Worm (Caenorhabditis elegans) whole organism, L3 larva: ENCODE data around the gene F14D7.18.

ENCODE experiments used
- R02D3.7 ChIP-seq: fragments of 150-350 bp; optimal IDR thresholded peaks from 2 replicates; lab custom pipeline; 2014; ENCODE audit warnings: missing biosample characterization, missing genetic modification characterization
- ZK546.5 ChIP-seq: sonication (generic microtip); optimal IDR thresholded peaks from 2 replicates; lab custom pipeline; 2017; ENCODE audit warnings: missing biosample characterization, missing genetic modification characterization
- aly-2 ChIP-seq: fragments of 150-350 bp; optimal IDR thresholded peaks from 2 replicates; lab custom pipeline; 2014; ENCODE audit warnings: missing biosample characterization, missing genetic modification characterization
- ama-1 ChIP-seq: fragments of 150-350 bp; optimal IDR thresholded peaks from 2 replicates; lab custom pipeline; 2018
- ceh-28 ChIP-seq: fragments of 150-350 bp; optimal IDR thresholded peaks from 2 replicates; lab custom pipeline; 2014; ENCODE audit warnings: missing biosample characterization, missing genetic modification reagents, missing genetic modification characterization
- ceh-82 ChIP-seq: fragments of 150-350 bp; optimal IDR thresholded peaks from 2 replicates; lab custom pipeline; 2014; ENCODE audit warnings: missing biosample characterization, missing genetic modification characterization
- daf-12 ChIP-seq: fragments of 150-350 bp; optimal IDR thresholded peaks from 2 replicates; lab custom pipeline; 2014; ENCODE audit warnings: missing biosample characterization, missing genetic modification reagents, missing genetic modification characterization
- egl-5 ChIP-seq: fragments of 150-350 bp; optimal IDR thresholded peaks from 2 replicates; lab custom pipeline; 2017; ENCODE audit warnings: missing biosample characterization, missing genetic modification reagents, missing genetic modification characterization, inconsistent platforms
- elt-2 ChIP-seq: sonication (generic microtip); optimal IDR thresholded peaks from 2 replicates; lab custom pipeline; 2016; ENCODE audit warnings: missing genetic modification reagents, mild to moderate bottlenecking, missing genetic modification characterization, missing compliant biosample characterization
- elt-3 ChIP-seq, 3 experiments: fragments of 150-350 bp in 1 of 3; sonication (generic microtip) in 2 of 3; optimal IDR thresholded peaks; 2 replicates in 2 of 3; 4 replicates in 1 of 3; lab custom pipeline; 2014 to 2017; ENCODE audit warnings: missing biosample characterization in 3 of 3, missing genetic modification characterization in 3 of 3
- eor-1 ChIP-seq, 2 experiments: fragments of 150-350 bp; optimal IDR thresholded peaks; 2 replicates each; lab custom pipeline; 2014 to 2018; ENCODE audit warnings: missing biosample characterization in 2 of 2, missing genetic modification characterization in 2 of 2
- fkh-10 ChIP-seq: sonication (generic microtip); optimal IDR thresholded peaks from 2 replicates; lab custom pipeline; 2017; ENCODE audit warnings: missing biosample characterization, missing genetic modification reagents, missing genetic modification characterization
- fkh-2 ChIP-seq: fragments of 150-350 bp; optimal IDR thresholded peaks from 2 replicates; lab custom pipeline; 2014; ENCODE audit warnings: missing biosample characterization, missing genetic modification reagents, missing genetic modification characterization
- fos-1 ChIP-seq: fragments of 150-350 bp; optimal IDR thresholded peaks from 2 replicates; lab custom pipeline; 2014; ENCODE audit warnings: missing biosample characterization, missing genetic modification characterization
- hmg-11 ChIP-seq: sonication (generic microtip); optimal IDR thresholded peaks from 2 replicates; lab custom pipeline; 2016; ENCODE audit warnings: missing genetic modification characterization, missing compliant biosample characterization
- jun-1 ChIP-seq: fragments of 150-350 bp; optimal IDR thresholded peaks from 2 replicates; lab custom pipeline; 2014; ENCODE audit warnings: missing biosample characterization, missing genetic modification reagents, missing genetic modification characterization
- lin-15B ChIP-seq: fragments of 150-350 bp; optimal IDR thresholded peaks from 2 replicates; lab custom pipeline; 2014; ENCODE audit warnings: missing biosample characterization, missing genetic modification characterization
- lin-39 ChIP-seq: fragments of 150-350 bp; optimal IDR thresholded peaks from 2 replicates; lab custom pipeline; 2018; ENCODE audit warnings: missing biosample characterization, missing genetic modification reagents, missing genetic modification characterization
- mdl-1 ChIP-seq: fragments of 150-350 bp; optimal IDR thresholded peaks from 2 replicates; lab custom pipeline; 2014; ENCODE audit warnings: missing biosample characterization, missing genetic modification characterization
- mml-1 ChIP-seq: fragments of 150-350 bp; sonication (generic microtip); optimal IDR thresholded peaks from 3 replicates; lab custom pipeline; 2014; ENCODE audit warnings: missing biosample characterization, missing genetic modification characterization
- nhr-23 ChIP-seq: fragments of 150-350 bp; optimal IDR thresholded peaks from 2 replicates; lab custom pipeline; 2014; ENCODE audit warnings: missing biosample characterization, missing genetic modification reagents, missing genetic modification characterization
- nhr-237 ChIP-seq: fragments of 150-350 bp; optimal IDR thresholded peaks from 2 replicates; lab custom pipeline; 2014; ENCODE audit warnings: missing biosample characterization, missing genetic modification characterization
- nhr-25 ChIP-seq: sonication (generic microtip); optimal IDR thresholded peaks from 2 replicates; lab custom pipeline; 2017; ENCODE audit warnings: missing biosample characterization, missing genetic modification characterization
- nhr-28 ChIP-seq: fragments of 150-350 bp; optimal IDR thresholded peaks from 2 replicates; lab custom pipeline; 2014; ENCODE audit warnings: missing biosample characterization, missing genetic modification characterization
- nhr-43 ChIP-seq: sonication (generic microtip); optimal IDR thresholded peaks from 2 replicates; lab custom pipeline; 2016; ENCODE audit warnings: mild to moderate bottlenecking, missing genetic modification characterization, missing compliant biosample characterization; ENCODE audit not compliant: poor library complexity, severe bottlenecking
- nhr-67 ChIP-seq: fragments of 150-350 bp; optimal IDR thresholded peaks from 2 replicates; lab custom pipeline; 2014; ENCODE audit warnings: missing biosample characterization, missing genetic modification characterization
- pha-4 ChIP-seq: fragments of 150-350 bp; optimal IDR thresholded peaks from 2 replicates; lab custom pipeline; 2014; ENCODE audit warnings: missing biosample characterization, missing genetic modification reagents, missing genetic modification characterization
- pqm-1 ChIP-seq: fragments of 150-350 bp; optimal IDR thresholded peaks from 2 replicates; lab custom pipeline; 2017; ENCODE audit warnings: missing biosample characterization, missing genetic modification characterization, inconsistent platforms
- sea-2 ChIP-seq: fragments of 150-350 bp; sonication (generic microtip); optimal IDR thresholded peaks from 4 replicates; lab custom pipeline; 2014; ENCODE audit warnings: missing biosample characterization, missing genetic modification reagents, missing genetic modification characterization
- skn-1 ChIP-seq: fragments of 150-350 bp; optimal IDR thresholded peaks from 2 replicates; lab custom pipeline; 2014; ENCODE audit warnings: missing biosample characterization, missing genetic modification characterization
- snpc-4 ChIP-seq: fragments of 150-350 bp; optimal IDR thresholded peaks from 2 replicates; lab custom pipeline; 2014; ENCODE audit warnings: missing biosample characterization, missing genetic modification characterization
- tbx-2 ChIP-seq: sonication (generic microtip); optimal IDR thresholded peaks from 2 replicates; lab custom pipeline; 2016; ENCODE audit warnings: mild to moderate bottlenecking, missing genetic modification characterization, missing compliant biosample characterization
- unc-39 ChIP-seq: sonication (generic microtip); optimal IDR thresholded peaks from 4 replicates; lab custom pipeline; 2017; ENCODE audit warnings: missing biosample characterization, missing genetic modification characterization
- unc-62 ChIP-seq: fragments of 150-350 bp; sonication (generic microtip); optimal IDR thresholded peaks from 4 replicates; lab custom pipeline; 2014; ENCODE audit warnings: missing biosample characterization, missing genetic modification reagents, missing genetic modification characterization
- zag-1 ChIP-seq: fragments of 150-350 bp; optimal IDR thresholded peaks from 2 replicates; lab custom pipeline; 2014; ENCODE audit warnings: missing biosample characterization, missing genetic modification characterization
- ztf-11 ChIP-seq: fragments of 150-350 bp; optimal IDR thresholded peaks from 2 replicates; lab custom pipeline; 2014; ENCODE audit warnings: missing biosample characterization, missing genetic modification characterization
- ztf-4 ChIP-seq: fragments of 150-350 bp; optimal IDR thresholded peaks from 2 replicates; lab custom pipeline; 2014; ENCODE audit warnings: missing biosample characterization, missing genetic modification characterization

The F14D7.18 gene

DNA sequence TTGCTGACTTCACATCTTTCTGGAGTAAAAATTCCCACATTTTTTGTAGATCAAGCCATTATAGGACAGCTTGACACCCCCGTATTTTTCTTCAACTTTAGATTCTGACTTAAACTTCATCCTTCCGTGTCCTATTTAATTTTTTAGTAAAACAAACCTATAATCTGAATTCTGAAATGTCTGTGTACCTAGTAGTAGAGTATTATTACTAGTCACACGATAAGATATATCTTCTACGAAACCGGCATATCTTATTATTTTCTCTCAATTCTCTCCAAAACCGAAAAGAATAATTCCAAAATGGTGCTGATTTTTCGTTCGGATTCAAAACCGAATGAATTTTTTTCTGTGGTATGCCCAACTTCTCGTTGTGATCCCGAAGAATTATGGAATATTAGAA lies 3.9 kb upstream of the F14D7.18 start, which contains the start of gene F14D7.9:
TSS of gene F14D7.9 (plus strand) at position 301 of the 400 bp plus-strand sequence.
- no peak for TF ChIP-seq sea-2 (GFP tag; lab: Kevin White, UChicago)
- TF ChIP-seq R02D3.7: no peak

DNA sequence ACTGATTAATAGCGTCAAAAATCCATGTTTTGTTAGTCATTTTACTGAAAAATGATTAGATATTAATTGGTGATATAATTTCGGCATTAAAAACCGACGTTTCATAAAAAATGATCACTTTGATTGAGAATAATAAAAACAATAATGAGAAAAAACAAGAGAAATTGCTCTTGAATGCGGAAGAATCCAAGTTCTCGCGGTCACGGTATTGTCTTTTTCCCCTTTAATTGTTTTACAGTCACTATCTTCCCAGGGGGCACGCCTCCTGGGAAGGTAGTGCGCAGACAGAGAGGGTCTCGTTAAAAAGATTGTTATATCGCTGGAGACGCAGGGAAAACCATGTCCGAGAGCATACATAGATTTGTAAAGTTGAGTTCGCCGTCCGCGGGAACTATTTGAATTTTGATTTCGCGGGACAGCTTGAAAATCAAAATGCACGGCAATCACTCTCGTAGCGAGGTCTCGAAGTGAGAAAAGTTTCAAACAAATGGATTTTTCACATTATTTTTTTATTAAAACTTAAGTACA lies 3.2 kb upstream of the F14D7.18 start, which contains the start of gene F14D7.2:
TSS of gene F14D7.2 (minus strand) at position 51 of the 528 bp plus-strand sequence.
- TF ChIP-seq unc-62 (GFP tag; lab: Kevin White, UChicago): no peak
- TF ChIP-seq elt-3 (tag; optimal IDR thresholded peaks at IDR 0.05; lab: Kevin White, UChicago): no peak
- TF ChIP-seq nhr-25 (tag; lab: Kevin White, UChicago): no peak
- TF ChIP-seq nhr-28 (tag; lab: Kevin White, UChicago): no peak
- TF ChIP-seq nhr-237: no peak
- no peak for TF ChIP-seq snpc-4 (tag; lab: Kevin White, UChicago)
- TF ChIP-seq ZK546.5: no peak
- TF ChIP-seq ceh-28: no peak
- no peak for TF ChIP-seq aly-2
- no peak for TF ChIP-seq lin-15B (tag; lab: Kevin White, UChicago)
- no peak for TF ChIP-seq mml-1 (tag; lab: Kevin White, UChicago)
- no peak for TF ChIP-seq egl-5 (tag; lab: Kevin White, UChicago)
- TF ChIP-seq fos-1 (tag; lab: Kevin White, UChicago): no peak

DNA sequence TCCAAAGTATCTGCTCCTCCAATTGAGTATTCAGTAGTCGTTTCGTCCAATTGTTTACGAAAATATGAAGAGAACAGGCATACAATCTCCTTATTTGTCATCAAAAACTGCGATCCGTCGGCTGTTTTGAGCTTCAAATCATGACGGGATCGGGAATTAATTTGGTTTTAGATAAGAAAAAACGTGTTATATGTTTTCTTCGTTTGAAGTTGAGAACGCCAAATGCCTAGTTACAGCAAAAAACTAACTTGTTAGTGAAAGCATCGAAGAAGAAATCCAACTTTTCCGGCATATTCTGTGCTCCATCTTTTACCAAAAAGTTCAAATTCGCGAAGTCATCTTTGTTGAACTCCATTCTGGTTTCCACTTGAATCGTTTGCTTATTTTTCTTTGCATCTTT lies 1.2 kb downstream of the F14D7.18 start, which contains the start of gene F14D7.1:
TSS of gene F14D7.1 (minus strand) at position 101 of the 400 bp plus-strand sequence.
- TF ChIP-seq fkh-10 (GFP tag; lab: Kevin White, UChicago): no peak
- TF ChIP-seq nhr-25 (tag; lab: Kevin White, UChicago): no peak
- TF ChIP-seq nhr-28 (tag; lab: Kevin White, UChicago): no peak
- TF ChIP-seq daf-12 (tag; lab: Kevin White, UChicago): no peak
- TF ChIP-seq fkh-2: no peak
- no peak for TF ChIP-seq zag-1 (tag; lab: Kevin White, UChicago)
- TF ChIP-seq mml-1 (tag; lab: Kevin White, UChicago): no peak
- no peak for TF ChIP-seq pqm-1 (tag; lab: Kevin White, UChicago)
- no peak for TF ChIP-seq ama-1 (lab: Kevin White, UChicago)
- no peak for TF ChIP-seq ceh-28
- no peak for TF ChIP-seq nhr-43
- TF ChIP-seq ztf-4 (tag; lab: Kevin White, UChicago): no peak
- TF ChIP-seq nhr-23: no peak
- TF ChIP-seq tbx-2: no peak
- TF ChIP-seq eor-1 (tag; optimal IDR thresholded peaks at IDR 0.05; lab: Kevin White, UChicago): no peak

DNA sequence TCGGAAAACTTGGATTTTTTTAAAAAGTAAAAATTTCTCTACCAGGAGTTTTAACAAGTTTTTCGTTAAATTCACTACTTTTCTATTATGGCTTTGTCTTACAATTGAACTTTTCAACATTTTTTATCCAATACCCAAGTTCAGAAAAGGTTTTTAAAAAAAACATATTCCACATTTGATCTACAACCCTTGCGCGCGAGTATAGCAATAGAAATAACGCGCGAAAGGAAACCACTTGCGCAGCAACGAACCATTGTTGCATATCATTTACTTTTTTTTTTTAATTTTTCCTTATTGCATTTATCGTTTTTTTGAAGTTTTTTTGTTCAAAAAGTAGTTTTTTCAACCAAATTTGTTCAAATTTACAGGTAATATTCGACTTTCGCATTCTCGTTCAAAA lies 4.7 kb downstream of the F14D7.18 start, which contains the start of gene F40G12.11:
TSS of gene F40G12.11 (plus strand) at position 369 of the 400 bp plus-strand sequence.
- TF ChIP-seq skn-1 (tag; lab: Kevin White, UChicago): no peak
- TF ChIP-seq unc-39 (tag; lab: Kevin White, UChicago): no peak
- TF ChIP-seq elt-3 (tag; optimal IDR thresholded peaks at IDR 0.05; lab: Kevin White, UChicago): no peak
- no peak for TF ChIP-seq jun-1
- TF ChIP-seq elt-2 (tag; lab: Kevin White, UChicago): no peak
- TF ChIP-seq ZK546.5: no peak
- no peak for TF ChIP-seq mdl-1 (tag; lab: Kevin White, UChicago)
- no peak for TF ChIP-seq lin-39 (tag; lab: Kevin White, UChicago)
- TF ChIP-seq nhr-237: no peak
- TF ChIP-seq nhr-43: no peak
- no peak for TF ChIP-seq hmg-11 (tag; lab: Kevin White, UChicago)
- TF ChIP-seq daf-12 (tag; lab: Kevin White, UChicago): no peak
- no peak for TF ChIP-seq ceh-82
- TF ChIP-seq nhr-23: no peak
- no peak for TF ChIP-seq fkh-10 (GFP tag; lab: Kevin White, UChicago)
- no peak for TF ChIP-seq snpc-4 (tag; lab: Kevin White, UChicago)
- no peak for TF ChIP-seq pha-4 (tag; lab: Kevin White, UChicago)
- TF ChIP-seq, all 47 proteins: peak for 0

DNA sequence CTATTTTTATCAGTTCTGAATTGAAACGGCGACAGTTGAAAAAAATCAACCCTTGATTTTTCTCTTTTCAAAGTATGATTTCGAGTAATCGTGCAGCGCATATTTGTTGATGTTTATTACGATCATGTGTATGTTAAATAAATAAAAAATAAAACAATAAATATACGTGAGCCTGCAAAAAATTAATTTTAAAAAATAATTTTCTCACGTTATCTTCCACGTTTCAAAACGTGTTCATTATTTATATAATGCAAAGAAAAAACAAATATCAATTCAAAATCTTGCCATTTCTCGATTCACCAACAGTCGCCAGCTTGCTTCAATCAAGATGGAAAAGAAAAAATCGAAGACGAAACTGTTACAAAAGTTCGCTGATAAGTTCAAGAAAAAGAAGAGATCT lies 7.3 kb downstream of the F14D7.18 start, which contains the start of gene F40G12.10:
TSS of gene F40G12.10 (plus strand) at position 301 of the 400 bp plus-strand sequence.
- TF ChIP-seq sea-2 (GFP tag; lab: Kevin White, UChicago) (no peak), nhr-23 (no peak), nhr-237 (no peak), ceh-28 (no peak), nhr-67 (tag; lab: Kevin White, UChicago) (no peak), unc-39 (tag; lab: Kevin White, UChicago) (no peak), lin-39 (tag; lab: Kevin White, UChicago) (no peak), ztf-11 (no peak)
